Worm (Caenorhabditis elegans) whole organism, mixed stage, embryonic: Measurements from ENCODE around the gene F34H10.3.

Experiments
- elt-3 ChIP-seq: fragments of 150-350 bp; optimal IDR thresholded peaks from 2 replicates; lab custom pipeline; 2014; ENCODE audit warnings: missing biosample characterization, missing genetic modification characterization
- lin-13 ChIP-seq: fragments of 150-350 bp; optimal IDR thresholded peaks from 2 replicates; lab custom pipeline; 2014; ENCODE audit warnings: missing biosample characterization, missing genetic modification characterization
- lsy-2 ChIP-seq: fragments of 150-350 bp; optimal IDR thresholded peaks from 2 replicates; lab custom pipeline; 2014; ENCODE audit warnings: missing biosample characterization, missing genetic modification characterization
- mls-2 ChIP-seq: sonication (generic microtip); optimal IDR thresholded peaks from 2 replicates; lab custom pipeline; 2016; ENCODE audit warnings: mild to moderate bottlenecking, missing genetic modification characterization, moderate library complexity, missing compliant biosample characterization
- nhr-2 ChIP-seq: fragments of 150-350 bp; optimal IDR thresholded peaks from 2 replicates; lab custom pipeline; 2014; ENCODE audit warnings: missing biosample characterization, missing genetic modification characterization
- nhr-237 ChIP-seq: fragments of 150-350 bp; optimal IDR thresholded peaks from 2 replicates; lab custom pipeline; 2014; ENCODE audit warnings: missing biosample characterization, missing genetic modification characterization
- nhr-28 ChIP-seq: fragments of 150-350 bp; optimal IDR thresholded peaks from 2 replicates; lab custom pipeline; 2014; ENCODE audit warnings: missing biosample characterization, missing genetic modification characterization
- nhr-76 ChIP-seq: sonication (generic microtip); optimal IDR thresholded peaks from 2 replicates; lab custom pipeline; 2017; ENCODE audit warnings: missing biosample characterization, missing genetic modification characterization
- pha-4 ChIP-seq: fragments of 150-350 bp; optimal IDR thresholded peaks from 2 replicates; lab custom pipeline; 2018; ENCODE audit warnings: missing biosample characterization, missing genetic modification reagents, missing genetic modification characterization
- snpc-4 ChIP-seq: fragments of 150-350 bp; optimal IDR thresholded peaks from 2 replicates; lab custom pipeline; 2014; ENCODE audit warnings: missing biosample characterization, missing genetic modification characterization
- sptf-1 ChIP-seq: sonication (generic microtip); optimal IDR thresholded peaks from 2 replicates; lab custom pipeline; 2017; ENCODE audit warnings: mild to moderate bottlenecking, missing genetic modification characterization, moderate library complexity, missing compliant biosample characterization
- unc-62 ChIP-seq: fragments of 150-350 bp; optimal IDR thresholded peaks from 2 replicates; lab custom pipeline; 2014; ENCODE audit warnings: missing biosample characterization, missing genetic modification reagents, missing genetic modification characterization
- ztf-11 ChIP-seq: fragments of 150-350 bp; optimal IDR thresholded peaks from 2 replicates; lab custom pipeline; 2014; ENCODE audit warnings: missing biosample characterization, missing genetic modification characterization

- TF ChIP-seq nhr-76 (tag; lab: Kevin White, UChicago) (no peak), pha-4 (tag; lab: Kevin White, UChicago) (no peak), elt-3 (no peak), ztf-11 (tag; lab: Kevin White, UChicago) (no peak), nhr-237 (no peak), nhr-28 (tag; lab: Kevin White, UChicago) (no peak), snpc-4 (tag; lab: Kevin White, UChicago) (no peak), lin-13 (tag; lab: Kevin White, UChicago) (no peak), unc-62 (GFP tag; lab: Kevin White, UChicago) (no peak), sptf-1 (tag; lab: Kevin White, UChicago) (no peak), nhr-2 (no peak), mls-2 (tag; lab: Kevin White, UChicago) (no peak), lsy-2 (no peak)
These were observed 45.7 kb downstream of the F34H10.3 start, which contains the start of gene del-8 for ce11 chrX:9589123-9589522.
